Fruit fly (Drosophila melanogaster): ENCODE measurements around the gene CG46465.

DNA sequence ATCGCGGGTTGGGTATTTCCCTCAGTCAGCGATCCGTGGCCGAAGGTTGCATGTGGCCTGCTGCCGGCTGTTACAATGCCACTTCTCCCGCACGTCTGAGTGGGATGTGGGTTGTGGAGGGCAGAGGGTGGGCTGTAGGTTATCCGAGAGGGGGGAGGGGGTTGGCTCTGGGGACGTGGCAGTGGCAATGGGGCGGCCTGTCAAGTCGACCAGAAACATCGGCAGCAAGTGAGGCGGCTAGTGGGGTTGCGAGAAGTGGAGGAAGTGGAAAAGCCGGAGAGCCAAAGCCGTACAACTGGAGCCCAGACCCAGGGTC lies 32.4 kb downstream of the CG46465 start:
- no peak for TF ChIP-seq eg (GFP tag; IDR thresholded peaks at IDR 0.05)
- no peak for TF ChIP-seq OdsH (GFP tag; optimal IDR thresholded peaks at IDR 0.05)
- no peak for TF ChIP-seq CG6854 (GFP tag; optimal IDR thresholded peaks at IDR 0.05)
- TF ChIP-seq CG31627 (GFP tag; optimal IDR thresholded peaks at IDR 0.05), result no peak
- TF ChIP-seq Smox (GFP tag; optimal IDR thresholded peaks at IDR 0.05), result no peak
- no peak for TF ChIP-seq Hr39 (GFP tag; optimal IDR thresholded peaks at IDR 0.05)
- TF ChIP-seq CG3919 (GFP tag; optimal IDR thresholded peaks at IDR 0.05), result no peak
- TF ChIP-seq ss (GFP tag; optimal IDR thresholded peaks at IDR 0.05), result peak in 1 of 2 experiments; percentile 9
- no peak for TF ChIP-seq CG10631 (GFP tag; optimal IDR thresholded peaks at IDR 0.05)
- TF ChIP-seq CG4318 (GFP tag; optimal IDR thresholded peaks at IDR 0.05), result no peak
- no peak for TF ChIP-seq CG8119 (GFP tag; IDR thresholded peaks at IDR 0.05)
- TF ChIP-seq Gug (GFP tag; IDR thresholded peaks at IDR 0.05), result no peak
